Worm (Caenorhabditis elegans): Measurements from ENCODE around the gene T05G5.5.

ce11 chrIII:9720191-9720590 lies 31.0 kb downstream of the T05G5.5 start, which contains the start of gene ncx-7:
- no peak for TF ChIP-seq nhr-179 (tag; optimal IDR thresholded peaks at IDR 0.05)
- no peak for TF ChIP-seq hlh-12 (tag; optimal IDR thresholded peaks at IDR 0.05)
